Worm (Caenorhabditis elegans) whole organism, midembryonic: ENCODE results near the gene C02B10.4.

Source experiments
- cog-1 ChIP-seq: sonication (generic microtip); optimal IDR thresholded peaks from 2 replicates; lab custom pipeline; 2016; ENCODE audit warnings: missing genetic modification characterization, missing compliant biosample characterization
- med-1 ChIP-seq: sonication (generic microtip); optimal IDR thresholded peaks from 2 replicates; lab custom pipeline; 2017; ENCODE audit warnings: missing genetic modification characterization, mild to moderate bottlenecking, missing compliant biosample characterization, antibody characterized with exemption, missing genetic modification reagents; ENCODE audit not compliant: insufficient read depth
- ref-1 ChIP-seq: fragments of 200-800 bp; sonication (Bioruptor generic); conservative IDR thresholded peaks from 2 replicates; pipeline ENCODE4 v1.3.6; 2022; ENCODE audit warnings: missing genetic modification reagents, missing genetic modification characterization, missing compliant biosample characterization

DNA sequence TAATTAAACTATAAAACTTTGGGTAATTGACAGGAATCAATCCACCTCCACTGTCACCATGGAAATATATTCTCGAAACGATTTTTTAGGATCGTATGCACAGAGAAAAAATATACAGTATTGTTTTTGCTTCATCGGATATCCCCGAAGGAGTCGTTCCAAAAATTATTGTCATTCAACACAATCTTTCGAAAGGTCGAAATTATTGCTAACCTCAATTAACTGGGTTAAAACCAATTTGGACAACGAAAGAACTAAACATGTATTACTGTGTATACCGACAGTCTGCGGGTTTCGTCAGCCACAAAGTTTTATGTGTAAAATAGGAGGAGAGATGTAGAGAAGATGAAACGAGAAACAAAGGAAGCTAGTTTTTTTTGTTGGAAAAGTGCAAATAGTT, 28.1 kb upstream of the C02B10.4 start:
- TF ChIP-seq ref-1 (GFP tag; lab: Robert Waterston, UW), result no peak
- TF ChIP-seq cog-1 (tag; lab: Kevin White, UChicago), result no peak
- no peak for TF ChIP-seq med-1 (GFP tag; lab: Kevin White, UChicago)
